Worm (Caenorhabditis elegans) whole organism, L4 larva: ENCODE results near the gene F18E9.3.

Source experiments
- F26F4.8 ChIP-seq: fragments of 200-800 bp; sonication (Bioruptor generic); conservative IDR thresholded peaks from 2 replicates; pipeline ENCODE4 v1.3.6; 2022; ENCODE audit warnings: missing genetic modification characterization, missing compliant biosample characterization
- T20F7.1 ChIP-seq: fragments of 200-800 bp; sonication (Bioruptor generic); optimal IDR thresholded peaks from 2 replicates; lab custom pipeline; 2018; ENCODE audit warnings: mild to moderate bottlenecking, missing genetic modification characterization, missing compliant biosample characterization
- T26A8.4 ChIP-seq: fragments of 200-800 bp; sonication (Bioruptor generic); IDR thresholded peaks from 2 replicates; pipeline ENCODE4 v1.3.6; 2022; ENCODE audit warnings: missing genetic modification characterization, missing compliant biosample characterization
- Y105C5A.15 ChIP-seq: fragments of 200-800 bp; sonication (Bioruptor generic); IDR thresholded peaks from 2 replicates; pipeline ENCODE4 v1.3.6; 2022; ENCODE audit warnings: missing genetic modification characterization, missing compliant biosample characterization
- Y48G9A.11 ChIP-seq: fragments of 200-800 bp; sonication (Bioruptor generic); IDR thresholded peaks from 2 replicates; pipeline ENCODE4 v1.3.6; 2022; ENCODE audit warnings: missing genetic modification reagents, missing genetic modification characterization, missing compliant biosample characterization
- Y75B8A.6 ChIP-seq: fragments of 200-800 bp; sonication (Bioruptor generic); IDR thresholded peaks from 2 replicates; pipeline ENCODE4 v1.3.6; 2022; ENCODE audit warnings: missing genetic modification reagents, missing genetic modification characterization, missing compliant biosample characterization
- ZK337.2 ChIP-seq: fragments of 200-800 bp; sonication (Bioruptor generic); IDR thresholded peaks from 2 replicates; pipeline ENCODE4 v1.3.6; 2022; ENCODE audit warnings: missing genetic modification reagents, missing genetic modification characterization, missing compliant biosample characterization
- ama-1 ChIP-seq: fragments of 150-350 bp; optimal IDR thresholded peaks from 2 replicates; lab custom pipeline; 2014; ENCODE audit warnings: inconsistent platforms, mixed read lengths
- attf-4 ChIP-seq: sonication (generic microtip); optimal IDR thresholded peaks from 3 replicates; lab custom pipeline; 2017; ENCODE audit warnings: missing biosample characterization, missing genetic modification characterization
- ceh-28 ChIP-seq: fragments of 150-350 bp; optimal IDR thresholded peaks from 2 replicates; lab custom pipeline; 2014; ENCODE audit warnings: missing biosample characterization, missing genetic modification reagents, missing genetic modification characterization
- ceh-62 ChIP-seq: sonication (generic microtip); optimal IDR thresholded peaks from 2 replicates; lab custom pipeline; 2017; ENCODE audit warnings: missing biosample characterization, missing genetic modification characterization
- ctbp-1 ChIP-seq: fragments of 200-800 bp; sonication (Bioruptor generic); IDR thresholded peaks from 2 replicates; pipeline ENCODE4 v1.3.6; 2022; ENCODE audit warnings: missing genetic modification reagents, missing genetic modification characterization, missing compliant biosample characterization
- daf-12 ChIP-seq: fragments of 150-350 bp; optimal IDR thresholded peaks from 2 replicates; lab custom pipeline; 2014; ENCODE audit warnings: missing biosample characterization, missing genetic modification reagents, missing genetic modification characterization
- daf-16 ChIP-seq, 3 experiments: sonication (generic microtip); optimal IDR thresholded peaks; 2 replicates each; lab custom pipeline; 2016 to 2017; ENCODE audit warnings: missing genetic modification characterization in 3 of 3, missing genetic modification reagents in 3 of 3, mild to moderate bottlenecking in 2 of 3, missing compliant biosample characterization in 2 of 3, missing biosample characterization in 1 of 3, moderate library complexity in 1 of 3
- dmd-6 ChIP-seq: fragments of 200-800 bp; sonication (Bioruptor generic); IDR thresholded peaks from 2 replicates; pipeline ENCODE4 v1.3.6; 2022; ENCODE audit warnings: missing genetic modification reagents, missing genetic modification characterization, missing compliant biosample characterization
- duxl-1 ChIP-seq: sonication (generic microtip); optimal IDR thresholded peaks from 2 replicates; lab custom pipeline; 2016; ENCODE audit warnings: mild to moderate bottlenecking, missing genetic modification characterization, moderate library complexity, missing compliant biosample characterization; ENCODE audit not compliant: poor library complexity
- dve-1 ChIP-seq: sonication (generic microtip); optimal IDR thresholded peaks from 2 replicates; lab custom pipeline; 2017; ENCODE audit warnings: antibody characterized with exemption, mild to moderate bottlenecking, missing genetic modification characterization, missing compliant biosample characterization; ENCODE audit not compliant: insufficient read depth
- fkh-10 ChIP-seq: fragments of 150-350 bp; optimal IDR thresholded peaks from 2 replicates; lab custom pipeline; 2014; ENCODE audit warnings: missing biosample characterization, missing genetic modification reagents, missing genetic modification characterization
- fos-1 ChIP-seq: fragments of 150-350 bp; optimal IDR thresholded peaks from 2 replicates; lab custom pipeline; 2014; ENCODE audit warnings: missing biosample characterization, missing genetic modification characterization
- hlh-11 ChIP-seq: fragments of 200-800 bp; sonication (Bioruptor generic); optimal IDR thresholded peaks from 2 replicates; lab custom pipeline; 2018; ENCODE audit warnings: mild to moderate bottlenecking, missing genetic modification characterization, missing compliant biosample characterization
- hlh-30 ChIP-seq: sonication (generic microtip); optimal IDR thresholded peaks from 2 replicates; lab custom pipeline; 2017; ENCODE audit warnings: antibody characterized with exemption, mild to moderate bottlenecking, missing genetic modification characterization, missing compliant biosample characterization; ENCODE audit not compliant: insufficient read depth
- hmg-1.1 ChIP-seq: fragments of 200-800 bp; sonication (Bioruptor generic); IDR thresholded peaks from 2 replicates; pipeline ENCODE4 v1.3.6; 2022; ENCODE audit warnings: missing genetic modification reagents, missing genetic modification characterization, missing compliant biosample characterization
- lim-7 ChIP-seq: fragments of 200-800 bp; sonication (Bioruptor generic); IDR thresholded peaks from 2 replicates; pipeline ENCODE4 v1.3.6; 2022; ENCODE audit warnings: missing genetic modification characterization, missing compliant biosample characterization
- lin-13 ChIP-seq: fragments of 150-350 bp; optimal IDR thresholded peaks from 2 replicates; lab custom pipeline; 2014; ENCODE audit warnings: missing biosample characterization, missing genetic modification reagents, missing genetic modification characterization
- lin-38 ChIP-seq: fragments of 200-800 bp; sonication (Bioruptor generic); IDR thresholded peaks from 2 replicates; pipeline ENCODE4 v1.3.6; 2022; ENCODE audit warnings: missing genetic modification reagents, missing genetic modification characterization, missing compliant biosample characterization
- lin-39 ChIP-seq: fragments of 150-350 bp; optimal IDR thresholded peaks from 2 replicates; lab custom pipeline; 2014; ENCODE audit warnings: missing biosample characterization, missing genetic modification reagents, missing genetic modification characterization
- madf-9 ChIP-seq: fragments of 200-800 bp; sonication (Bioruptor generic); conservative IDR thresholded peaks from 2 replicates; pipeline ENCODE4 v1.3.6; 2022; ENCODE audit warnings: missing genetic modification reagents, missing genetic modification characterization, missing compliant biosample characterization
- mdt-29 ChIP-seq: fragments of 200-800 bp; sonication (Bioruptor generic); IDR thresholded peaks from 2 replicates; pipeline ENCODE4 v1.3.6; 2022; ENCODE audit warnings: missing genetic modification reagents, missing genetic modification characterization, missing compliant biosample characterization
- mxl-3 ChIP-seq: fragments of 200-800 bp; sonication (Bioruptor generic); optimal IDR thresholded peaks from 2 replicates; lab custom pipeline; 2018; ENCODE audit warnings: mild to moderate bottlenecking, missing genetic modification characterization, missing compliant biosample characterization
- nhr-10 ChIP-seq: fragments of 150-350 bp; optimal IDR thresholded peaks from 2 replicates; lab custom pipeline; 2014; ENCODE audit warnings: missing biosample characterization, missing genetic modification characterization
- nhr-102 ChIP-seq: sonication (generic microtip); optimal IDR thresholded peaks from 2 replicates; lab custom pipeline; 2016; ENCODE audit warnings: mild to moderate bottlenecking, missing genetic modification characterization, moderate library complexity, missing compliant biosample characterization
- nhr-11 ChIP-seq: fragments of 150-350 bp; optimal IDR thresholded peaks from 2 replicates; lab custom pipeline; 2014; ENCODE audit warnings: missing biosample characterization, missing genetic modification characterization
- nhr-237 ChIP-seq: sonication (generic microtip); optimal IDR thresholded peaks from 2 replicates; lab custom pipeline; 2017; ENCODE audit warnings: missing biosample characterization, missing genetic modification characterization
- nhr-28 ChIP-seq: fragments of 150-350 bp; optimal IDR thresholded peaks from 2 replicates; lab custom pipeline; 2014; ENCODE audit warnings: missing biosample characterization, missing genetic modification characterization
- nhr-48 ChIP-seq: sonication (generic microtip); optimal IDR thresholded peaks from 2 replicates; lab custom pipeline; 2016; ENCODE audit warnings: mild to moderate bottlenecking, missing genetic modification characterization, missing compliant biosample characterization
- nhr-76 ChIP-seq: fragments of 150-350 bp; optimal IDR thresholded peaks from 2 replicates; lab custom pipeline; 2014; ENCODE audit warnings: missing biosample characterization, missing genetic modification characterization
- nhr-77 ChIP-seq: fragments of 150-350 bp; optimal IDR thresholded peaks from 2 replicates; lab custom pipeline; 2014; ENCODE audit warnings: missing biosample characterization, missing genetic modification characterization
- php-3 ChIP-seq: fragments of 200-800 bp; sonication (Bioruptor generic); IDR thresholded peaks from 2 replicates; pipeline ENCODE4 v1.3.6; 2022; ENCODE audit warnings: missing genetic modification reagents, missing genetic modification characterization, missing compliant biosample characterization
- pqm-1 ChIP-seq: sonication (generic microtip); optimal IDR thresholded peaks from 2 replicates; lab custom pipeline; 2017; ENCODE audit warnings: missing biosample characterization, missing genetic modification characterization
- set-16 ChIP-seq: fragments of 200-800 bp; sonication (Bioruptor generic); IDR thresholded peaks from 2 replicates; pipeline ENCODE4 v1.3.6; 2022; ENCODE audit warnings: missing genetic modification reagents, missing genetic modification characterization, missing compliant biosample characterization
- spr-3 ChIP-seq: fragments of 200-800 bp; sonication (Bioruptor generic); optimal IDR thresholded peaks from 2 replicates; lab custom pipeline; 2018; ENCODE audit warnings: mild to moderate bottlenecking, missing genetic modification characterization, missing compliant biosample characterization
- unc-130 ChIP-seq: sonication (generic microtip); optimal IDR thresholded peaks from 2 replicates; lab custom pipeline; 2016; ENCODE audit warnings: missing genetic modification reagents, missing genetic modification characterization, missing compliant biosample characterization
- unc-62 ChIP-seq, 3 experiments: fragments of 150-350 bp in 1 of 3; sonication (generic microtip); optimal IDR thresholded peaks in 2 of 3; peaks in 1 of 3; 1 replicate in 1 of 3; 2 replicates in 2 of 3; lab custom pipeline; 2014 to 2017; ENCODE audit warnings: missing biosample characterization in 3 of 3, missing genetic modification characterization in 3 of 3, missing genetic modification reagents in 3 of 3, missing genotype in 1 of 3
- vab-7 ChIP-seq: fragments of 200-800 bp; sonication (Bioruptor generic); IDR thresholded peaks from 2 replicates; pipeline ENCODE4 v1.3.6; 2022; ENCODE audit warnings: missing genetic modification reagents, missing genetic modification characterization, missing compliant biosample characterization
- zfp-3 ChIP-seq: fragments of 200-800 bp; sonication (Bioruptor generic); conservative IDR thresholded peaks from 2 replicates; pipeline ENCODE4 v1.3.6; 2022; ENCODE audit warnings: missing genetic modification reagents, missing genetic modification characterization, missing compliant biosample characterization
- zip-11 ChIP-seq: fragments of 200-800 bp; sonication (Bioruptor generic); IDR thresholded peaks from 2 replicates; pipeline ENCODE4 v1.3.6; 2022; ENCODE audit warnings: missing genetic modification characterization, missing compliant biosample characterization

Gene F18E9.3

DNA sequence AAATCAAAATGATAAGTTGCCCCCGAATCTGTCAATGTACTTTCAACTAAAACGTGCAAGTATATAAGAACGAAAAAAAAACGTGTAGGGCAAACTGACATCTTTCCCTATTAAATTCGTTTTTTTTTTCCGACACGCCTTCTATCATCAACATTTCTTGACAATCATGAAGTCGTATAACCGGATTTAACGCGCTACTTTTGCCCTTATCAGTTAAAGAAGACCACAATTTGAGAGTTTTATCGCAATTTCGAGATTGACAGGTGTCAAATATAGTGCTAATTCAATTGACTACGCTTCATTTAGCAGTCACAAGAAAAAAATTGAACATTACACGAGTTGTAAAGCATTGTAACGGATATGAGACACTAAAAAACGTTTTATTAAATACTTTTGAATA is 18.8 kb upstream of the F18E9.3 start (continued):
- no peak for TF ChIP-seq F26F4.8 (GFP tag; lab: Robert Waterston, UW)
- no peak for TF ChIP-seq nhr-76 (tag; lab: Kevin White, UChicago)
- peak; percentile 95 for TF ChIP-seq php-3 (GFP tag; lab: Robert Waterston, UW)
- no peak for TF ChIP-seq Y105C5A.15 (GFP tag; lab: Robert Waterston, UW)
- no peak for TF ChIP-seq unc-130 (GFP tag; lab: Kevin White, UChicago)
- no peak for TF ChIP-seq daf-12 (tag; lab: Kevin White, UChicago)
- no peak for TF ChIP-seq duxl-1 (tag; lab: Kevin White, UChicago)
- TF ChIP-seq T20F7.1 (GFP tag; lab: Kevin White, UChicago): peak; percentile 26
- TF ChIP-seq T26A8.4 (GFP tag; lab: Robert Waterston, UW): no peak
- no peak for TF ChIP-seq lin-38
- TF ChIP-seq ceh-28 (tag; lab: Kevin White, UChicago): no peak
- TF ChIP-seq dve-1 (tag; lab: Kevin White, UChicago): peak; percentile 93
- TF ChIP-seq madf-9 (GFP tag; lab: Robert Waterston, UW): no peak
- TF ChIP-seq spr-3 (GFP tag; lab: Kevin White, UChicago): no peak
- peak; percentile 22 for TF ChIP-seq nhr-102 (tag; lab: Kevin White, UChicago)
- no peak for TF ChIP-seq attf-4 (tag; lab: Kevin White, UChicago)
- peak; percentile 68 for TF ChIP-seq nhr-77
- TF ChIP-seq mdt-29 (GFP tag; lab: Robert Waterston, UW): no peak
- no peak for TF ChIP-seq nhr-48 (tag; lab: Kevin White, UChicago)
- TF ChIP-seq mxl-3 (GFP tag; lab: Kevin White, UChicago): peak; percentile 60
- no peak for TF ChIP-seq zip-11 (GFP tag; lab: Robert Waterston, UW)
- no peak for TF ChIP-seq Y75B8A.6 (GFP tag; lab: Robert Waterston, UW)
- TF ChIP-seq nhr-28 (tag; lab: Kevin White, UChicago): peak; percentile 89
- no peak for TF ChIP-seq nhr-237 (tag; lab: Kevin White, UChicago)
- TF ChIP-seq dmd-6 (GFP tag; lab: Robert Waterston, UW): peak; percentile 96
- TF ChIP-seq lin-13: no peak
- no peak for TF ChIP-seq ama-1 (lab: Kevin White, UChicago)
- TF ChIP-seq lin-39 (tag; lab: Kevin White, UChicago): no peak
- TF ChIP-seq nhr-10 (tag; lab: Kevin White, UChicago): no peak
- TF ChIP-seq Y48G9A.11 (GFP tag; lab: Robert Waterston, UW): no peak
- TF ChIP-seq ctbp-1 (GFP tag; lab: Robert Waterston, UW): no peak
- TF ChIP-seq unc-62 (GFP tag; optimal IDR thresholded peaks at IDR 0.05 in 1 of 2; lab: Kevin White, UChicago): peak; percentile 80 to 81
- TF ChIP-seq unc-62 (tag; optimal IDR thresholded peaks at IDR 0.05; lab: Kevin White, UChicago): no peak
- peak; percentile 83 for TF ChIP-seq hlh-11 (tag; lab: Kevin White, UChicago)
- TF ChIP-seq ZK337.2 (GFP tag; lab: Robert Waterston, UW): no peak
- no peak for TF ChIP-seq zfp-3 (GFP tag; lab: Robert Waterston, UW)
- no peak for TF ChIP-seq set-16
- no peak for TF ChIP-seq ceh-62 (tag; lab: Kevin White, UChicago)
- no peak for TF ChIP-seq nhr-11
- no peak for TF ChIP-seq fkh-10 (GFP tag; lab: Kevin White, UChicago)
- TF ChIP-seq fos-1 (tag; lab: Kevin White, UChicago): no peak
- no peak for TF ChIP-seq lim-7 (GFP tag; lab: Robert Waterston, UW)
- TF ChIP-seq pqm-1: peak; percentile 85
- TF ChIP-seq daf-16 (GFP tag; optimal IDR thresholded peaks at IDR 0.05; lab: Kevin White, UChicago): peak in 1 of 2 experiments; percentile 50
- TF ChIP-seq daf-16 (tag; optimal IDR thresholded peaks at IDR 0.05; lab: Kevin White, UChicago): peak; percentile 62
- no peak for TF ChIP-seq hmg-1.1 (GFP tag; lab: Robert Waterston, UW)
- TF ChIP-seq vab-7 (GFP tag; lab: Robert Waterston, UW): no peak
- TF ChIP-seq hlh-30: peak; percentile 38
- TF ChIP-seq, all 104 proteins: peak for 18
